Worm (Caenorhabditis elegans) whole organism, L3 larva: Measurements from ENCODE around the gene T20G5.8.

Experiments used
- R02D3.7 ChIP-seq: fragments of 150-350 bp; optimal IDR thresholded peaks from 2 replicates; lab custom pipeline; 2014; ENCODE audit warnings: missing biosample characterization, missing genetic modification characterization
- ZK546.5 ChIP-seq: sonication (generic microtip); optimal IDR thresholded peaks from 2 replicates; lab custom pipeline; 2017; ENCODE audit warnings: missing biosample characterization, missing genetic modification characterization
- aly-2 ChIP-seq: fragments of 150-350 bp; optimal IDR thresholded peaks from 2 replicates; lab custom pipeline; 2014; ENCODE audit warnings: missing biosample characterization, missing genetic modification characterization
- ama-1 ChIP-seq: fragments of 150-350 bp; optimal IDR thresholded peaks from 2 replicates; lab custom pipeline; 2018
- ceh-16 ChIP-seq: sonication (generic microtip); optimal IDR thresholded peaks from 2 replicates; lab custom pipeline; 2017; ENCODE audit warnings: missing biosample characterization, missing genetic modification characterization
- ceh-28 ChIP-seq: fragments of 150-350 bp; optimal IDR thresholded peaks from 2 replicates; lab custom pipeline; 2014; ENCODE audit warnings: missing biosample characterization, missing genetic modification reagents, missing genetic modification characterization
- ceh-82 ChIP-seq: fragments of 150-350 bp; optimal IDR thresholded peaks from 2 replicates; lab custom pipeline; 2014; ENCODE audit warnings: missing biosample characterization, missing genetic modification characterization
- ceh-9 ChIP-seq: sonication (generic microtip); optimal IDR thresholded peaks from 2 replicates; lab custom pipeline; 2018; ENCODE audit warnings: missing biosample characterization, missing genetic modification characterization
- daf-12 ChIP-seq: fragments of 150-350 bp; optimal IDR thresholded peaks from 2 replicates; lab custom pipeline; 2014; ENCODE audit warnings: missing biosample characterization, missing genetic modification reagents, missing genetic modification characterization
- egl-27 ChIP-seq: sonication (generic microtip); optimal IDR thresholded peaks from 4 replicates; lab custom pipeline; 2017; ENCODE audit warnings: missing biosample characterization, missing genetic modification reagents, missing genetic modification characterization
- egl-5 ChIP-seq: fragments of 150-350 bp; optimal IDR thresholded peaks from 2 replicates; lab custom pipeline; 2017; ENCODE audit warnings: missing biosample characterization, missing genetic modification reagents, missing genetic modification characterization, inconsistent platforms
- elt-1 ChIP-seq: fragments of 150-350 bp; optimal IDR thresholded peaks from 2 replicates; lab custom pipeline; 2014; ENCODE audit warnings: missing biosample characterization, missing genetic modification characterization
- elt-2 ChIP-seq: sonication (generic microtip); optimal IDR thresholded peaks from 2 replicates; lab custom pipeline; 2016; ENCODE audit warnings: missing genetic modification reagents, mild to moderate bottlenecking, missing genetic modification characterization, missing compliant biosample characterization
- elt-3 ChIP-seq, 3 experiments: fragments of 150-350 bp in 1 of 3; sonication (generic microtip) in 2 of 3; optimal IDR thresholded peaks; 2 replicates in 2 of 3; 4 replicates in 1 of 3; lab custom pipeline; 2014 to 2017; ENCODE audit warnings: missing biosample characterization in 3 of 3, missing genetic modification characterization in 3 of 3
- eor-1 ChIP-seq, 2 experiments: fragments of 150-350 bp; optimal IDR thresholded peaks; 2 replicates each; lab custom pipeline; 2014 to 2018; ENCODE audit warnings: missing biosample characterization in 2 of 2, missing genetic modification characterization in 2 of 2
- fkh-10 ChIP-seq: sonication (generic microtip); optimal IDR thresholded peaks from 2 replicates; lab custom pipeline; 2017; ENCODE audit warnings: missing biosample characterization, missing genetic modification reagents, missing genetic modification characterization
- fkh-2 ChIP-seq: fragments of 150-350 bp; optimal IDR thresholded peaks from 2 replicates; lab custom pipeline; 2014; ENCODE audit warnings: missing biosample characterization, missing genetic modification reagents, missing genetic modification characterization
- fos-1 ChIP-seq: fragments of 150-350 bp; optimal IDR thresholded peaks from 2 replicates; lab custom pipeline; 2014; ENCODE audit warnings: missing biosample characterization, missing genetic modification characterization
- hmg-11 ChIP-seq: sonication (generic microtip); optimal IDR thresholded peaks from 2 replicates; lab custom pipeline; 2016; ENCODE audit warnings: missing genetic modification characterization, missing compliant biosample characterization
- jun-1 ChIP-seq: fragments of 150-350 bp; optimal IDR thresholded peaks from 2 replicates; lab custom pipeline; 2014; ENCODE audit warnings: missing biosample characterization, missing genetic modification reagents, missing genetic modification characterization
- lin-15B ChIP-seq: fragments of 150-350 bp; optimal IDR thresholded peaks from 2 replicates; lab custom pipeline; 2014; ENCODE audit warnings: missing biosample characterization, missing genetic modification characterization
- lin-39 ChIP-seq: fragments of 150-350 bp; optimal IDR thresholded peaks from 2 replicates; lab custom pipeline; 2018; ENCODE audit warnings: missing biosample characterization, missing genetic modification reagents, missing genetic modification characterization
- lsy-12 ChIP-seq: sonication (generic microtip); optimal IDR thresholded peaks from 2 replicates; lab custom pipeline; 2016; ENCODE audit warnings: mild to moderate bottlenecking, missing genetic modification characterization, missing compliant biosample characterization
- mdl-1 ChIP-seq: fragments of 150-350 bp; optimal IDR thresholded peaks from 2 replicates; lab custom pipeline; 2014; ENCODE audit warnings: missing biosample characterization, missing genetic modification characterization
- mml-1 ChIP-seq: fragments of 150-350 bp; sonication (generic microtip); optimal IDR thresholded peaks from 3 replicates; lab custom pipeline; 2014; ENCODE audit warnings: missing biosample characterization, missing genetic modification characterization
- nfya-1 ChIP-seq: sonication (generic microtip); optimal IDR thresholded peaks from 2 replicates; lab custom pipeline; 2017; ENCODE audit warnings: missing genetic modification characterization, mild to moderate bottlenecking, missing compliant biosample characterization, antibody characterized with exemption, moderate library complexity; ENCODE audit not compliant: insufficient read depth
- nhr-11 ChIP-seq: fragments of 150-350 bp; optimal IDR thresholded peaks from 2 replicates; lab custom pipeline; 2014; ENCODE audit warnings: missing biosample characterization, missing genetic modification characterization
- nhr-12 ChIP-seq: fragments of 150-350 bp; optimal IDR thresholded peaks from 2 replicates; lab custom pipeline; 2014; ENCODE audit warnings: missing biosample characterization, missing genetic modification characterization
- nhr-23 ChIP-seq: fragments of 150-350 bp; optimal IDR thresholded peaks from 2 replicates; lab custom pipeline; 2014; ENCODE audit warnings: missing biosample characterization, missing genetic modification reagents, missing genetic modification characterization
- nhr-237 ChIP-seq: fragments of 150-350 bp; optimal IDR thresholded peaks from 2 replicates; lab custom pipeline; 2014; ENCODE audit warnings: missing biosample characterization, missing genetic modification characterization
- nhr-25 ChIP-seq: sonication (generic microtip); optimal IDR thresholded peaks from 2 replicates; lab custom pipeline; 2017; ENCODE audit warnings: missing biosample characterization, missing genetic modification characterization
- nhr-28 ChIP-seq: fragments of 150-350 bp; optimal IDR thresholded peaks from 2 replicates; lab custom pipeline; 2014; ENCODE audit warnings: missing biosample characterization, missing genetic modification characterization
- nhr-43 ChIP-seq: sonication (generic microtip); optimal IDR thresholded peaks from 2 replicates; lab custom pipeline; 2016; ENCODE audit warnings: mild to moderate bottlenecking, missing genetic modification characterization, missing compliant biosample characterization; ENCODE audit not compliant: poor library complexity, severe bottlenecking
- nhr-67 ChIP-seq: fragments of 150-350 bp; optimal IDR thresholded peaks from 2 replicates; lab custom pipeline; 2014; ENCODE audit warnings: missing biosample characterization, missing genetic modification characterization
- nhr-76 ChIP-seq: fragments of 150-350 bp; sonication (generic microtip); optimal IDR thresholded peaks from 5 replicates; lab custom pipeline; 2014; ENCODE audit warnings: missing biosample characterization, missing genetic modification characterization
- nhr-77 ChIP-seq: fragments of 150-350 bp; optimal IDR thresholded peaks from 2 replicates; lab custom pipeline; 2014; ENCODE audit warnings: missing biosample characterization, missing genetic modification characterization
- pha-4 ChIP-seq: fragments of 150-350 bp; optimal IDR thresholded peaks from 2 replicates; lab custom pipeline; 2014; ENCODE audit warnings: missing biosample characterization, missing genetic modification reagents, missing genetic modification characterization
- pqm-1 ChIP-seq: fragments of 150-350 bp; optimal IDR thresholded peaks from 2 replicates; lab custom pipeline; 2017; ENCODE audit warnings: missing biosample characterization, missing genetic modification characterization, inconsistent platforms
- sea-2 ChIP-seq: fragments of 150-350 bp; sonication (generic microtip); optimal IDR thresholded peaks from 4 replicates; lab custom pipeline; 2014; ENCODE audit warnings: missing biosample characterization, missing genetic modification reagents, missing genetic modification characterization
- skn-1 ChIP-seq: fragments of 150-350 bp; optimal IDR thresholded peaks from 2 replicates; lab custom pipeline; 2014; ENCODE audit warnings: missing biosample characterization, missing genetic modification characterization
- snpc-4 ChIP-seq: fragments of 150-350 bp; optimal IDR thresholded peaks from 2 replicates; lab custom pipeline; 2014; ENCODE audit warnings: missing biosample characterization, missing genetic modification characterization
- tbx-2 ChIP-seq: sonication (generic microtip); optimal IDR thresholded peaks from 2 replicates; lab custom pipeline; 2016; ENCODE audit warnings: mild to moderate bottlenecking, missing genetic modification characterization, missing compliant biosample characterization
- unc-39 ChIP-seq: sonication (generic microtip); optimal IDR thresholded peaks from 4 replicates; lab custom pipeline; 2017; ENCODE audit warnings: missing biosample characterization, missing genetic modification characterization
- unc-62 ChIP-seq: fragments of 150-350 bp; sonication (generic microtip); optimal IDR thresholded peaks from 4 replicates; lab custom pipeline; 2014; ENCODE audit warnings: missing biosample characterization, missing genetic modification reagents, missing genetic modification characterization
- zag-1 ChIP-seq: fragments of 150-350 bp; optimal IDR thresholded peaks from 2 replicates; lab custom pipeline; 2014; ENCODE audit warnings: missing biosample characterization, missing genetic modification characterization
- ztf-11 ChIP-seq: fragments of 150-350 bp; optimal IDR thresholded peaks from 2 replicates; lab custom pipeline; 2014; ENCODE audit warnings: missing biosample characterization, missing genetic modification characterization
- ztf-4 ChIP-seq: fragments of 150-350 bp; optimal IDR thresholded peaks from 2 replicates; lab custom pipeline; 2014; ENCODE audit warnings: missing biosample characterization, missing genetic modification characterization

T20G5.8 gene

DNA sequence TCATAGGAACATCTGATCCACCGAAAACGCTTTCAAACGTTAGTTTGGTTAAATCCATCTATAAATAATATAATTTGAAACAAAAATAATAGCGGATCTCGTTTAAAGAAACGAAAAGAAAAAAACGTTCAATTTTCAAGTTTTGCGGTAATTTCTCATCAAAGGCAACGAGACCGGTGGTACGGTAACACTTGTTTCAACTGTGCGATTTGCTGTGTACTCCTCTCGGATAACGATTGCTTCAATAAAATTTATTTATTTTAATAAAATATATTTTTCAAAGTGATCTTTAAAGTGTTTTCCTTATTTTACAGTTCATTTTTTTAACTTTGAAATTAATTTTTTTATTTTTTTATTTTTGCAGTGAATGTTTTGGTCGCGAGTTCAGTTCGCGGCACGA is 19.4 kb downstream of the T20G5.8 start, which contains the start of the genes rde-4 and cox-14:
Gene rde-4, minus strand, starts transcription at position 60 of the 400 bp plus-strand sequence.
Gene cox-14, plus strand, starts transcription at position 356 of the 400 bp plus-strand sequence.
- TF ChIP-seq fkh-2 (tag; lab: Kevin White, UChicago): no peak
- no peak for TF ChIP-seq ceh-28 (tag; lab: Kevin White, UChicago)
- TF ChIP-seq nfya-1 (tag; lab: Kevin White, UChicago): peak; percentile 97
- peak; percentile 97 for TF ChIP-seq pha-4 (tag; lab: Kevin White, UChicago)
- TF ChIP-seq nhr-237 (tag; lab: Kevin White, UChicago): no peak
- peak; percentile 81 for TF ChIP-seq skn-1 (tag; lab: Kevin White, UChicago)
- TF ChIP-seq fkh-10: peak; percentile 70
- TF ChIP-seq nhr-23 (tag; lab: Kevin White, UChicago): peak; percentile 94
- no peak for TF ChIP-seq nhr-28 (tag; lab: Kevin White, UChicago)
- no peak for TF ChIP-seq egl-27 (tag; lab: Kevin White, UChicago)
- TF ChIP-seq lin-39 (tag; lab: Kevin White, UChicago): peak; percentile 90
- TF ChIP-seq daf-12 (tag; lab: Kevin White, UChicago): no peak
- TF ChIP-seq jun-1: no peak
- TF ChIP-seq unc-62 (GFP tag; lab: Kevin White, UChicago): no peak
- TF ChIP-seq fos-1 (tag; lab: Kevin White, UChicago): no peak
- TF ChIP-seq elt-3 (tag; optimal IDR thresholded peaks at IDR 0.05; lab: Kevin White, UChicago): no peak
- TF ChIP-seq hmg-11 (tag; lab: Kevin White, UChicago): peak; percentile 44
- no peak for TF ChIP-seq elt-2 (tag; lab: Kevin White, UChicago)
- TF ChIP-seq egl-5 (tag; lab: Kevin White, UChicago): peak; percentile 97
- TF ChIP-seq ztf-4 (tag; lab: Kevin White, UChicago): no peak
- TF ChIP-seq nhr-11: no peak
- TF ChIP-seq lsy-12 (tag; lab: Kevin White, UChicago): no peak
- peak; percentile 54 for TF ChIP-seq nhr-25
- no peak for TF ChIP-seq unc-39 (tag; lab: Kevin White, UChicago)
- no peak for TF ChIP-seq nhr-12 (tag; lab: Kevin White, UChicago)
- TF ChIP-seq pqm-1 (tag; lab: Kevin White, UChicago): peak; percentile 68
- TF ChIP-seq ceh-82 (tag; lab: Kevin White, UChicago): peak; percentile 20
- no peak for TF ChIP-seq ZK546.5 (tag; lab: Kevin White, UChicago)
- TF ChIP-seq eor-1 (tag; optimal IDR thresholded peaks at IDR 0.05; lab: Kevin White, UChicago): no peak
- peak; percentile 59 for TF ChIP-seq nhr-43
- TF ChIP-seq ceh-9 (tag; lab: Kevin White, UChicago): no peak
- no peak for TF ChIP-seq ztf-11
- TF ChIP-seq aly-2 (tag; lab: Kevin White, UChicago): no peak
- TF ChIP-seq mml-1: no peak
- TF ChIP-seq nhr-76 (tag; lab: Kevin White, UChicago): no peak
- TF ChIP-seq tbx-2 (tag; lab: Kevin White, UChicago): no peak
- TF ChIP-seq mdl-1 (tag; lab: Kevin White, UChicago): no peak
- TF ChIP-seq lin-15B (tag; lab: Kevin White, UChicago): peak; percentile 94
- TF ChIP-seq elt-1 (tag; lab: Kevin White, UChicago): no peak
- TF ChIP-seq ama-1 (lab: Kevin White, UChicago): peak; percentile 15
- peak; percentile 44 for TF ChIP-seq snpc-4
- TF ChIP-seq R02D3.7 (tag; lab: Kevin White, UChicago): no peak
- no peak for TF ChIP-seq ceh-16
- TF ChIP-seq nhr-77 (tag; lab: Kevin White, UChicago): no peak
- no peak for TF ChIP-seq sea-2 (GFP tag; lab: Kevin White, UChicago)
- no peak for TF ChIP-seq nhr-67 (tag; lab: Kevin White, UChicago)
- no peak for TF ChIP-seq zag-1
